Worm (Caenorhabditis elegans) whole organism, young adult: Measurements from ENCODE around the gene cyp-13A4.

Experiments used
- B0019.2 ChIP-seq: fragments of 200-800 bp; sonication (Bioruptor generic); conservative IDR thresholded peaks from 2 replicates; pipeline ENCODE4 v1.3.6; 2022; ENCODE audit warnings: missing genetic modification reagents, missing genetic modification characterization, missing compliant biosample characterization
- D2030.7 ChIP-seq: fragments of 200-800 bp; sonication (Bioruptor generic); IDR thresholded peaks from 2 replicates; pipeline ENCODE4 v1.3.6; 2022; ENCODE audit warnings: missing genetic modification reagents, missing genetic modification characterization, missing compliant biosample characterization
- F23B12.7 ChIP-seq: sonication (generic microtip); optimal IDR thresholded peaks from 2 replicates; lab custom pipeline; 2017; ENCODE audit warnings: missing genetic modification characterization, mild to moderate bottlenecking, missing compliant biosample characterization, antibody characterized with exemption, moderate library complexity; ENCODE audit not compliant: insufficient read depth
- F49E8.2 ChIP-seq: sonication (generic microtip); optimal IDR thresholded peaks from 3 replicates; lab custom pipeline; 2017; ENCODE audit warnings: missing genetic modification characterization, mild to moderate bottlenecking, missing compliant biosample characterization, antibody characterized with exemption, moderate library complexity; ENCODE audit not compliant: insufficient read depth
- F55B11.4 ChIP-seq: sonication (generic microtip); optimal IDR thresholded peaks from 2 replicates; lab custom pipeline; 2016; ENCODE audit warnings: missing compliant biosample characterization, missing genetic modification characterization, borderline replicate concordance; ENCODE audit not compliant: insufficient read depth
- F57C9.4 ChIP-seq: sonication (generic microtip); optimal IDR thresholded peaks from 2 replicates; lab custom pipeline; 2017; ENCODE audit warnings: mild to moderate bottlenecking, missing genetic modification characterization, missing compliant biosample characterization
- T26A5.8 ChIP-seq: sonication (generic microtip); optimal IDR thresholded peaks from 2 replicates; lab custom pipeline; 2016; ENCODE audit warnings: missing genetic modification characterization, missing compliant biosample characterization
- Y53G8AR.9 ChIP-seq: fragments of 200-800 bp; sonication (Bioruptor generic); conservative IDR thresholded peaks from 2 replicates; pipeline ENCODE4 v1.3.6; 2022; ENCODE audit warnings: missing genetic modification reagents, missing genetic modification characterization, missing compliant biosample characterization
- Y79H2A.3 ChIP-seq: fragments of 200-800 bp; sonication (Bioruptor generic); conservative IDR thresholded peaks from 2 replicates; pipeline ENCODE4 v1.3.6; 2022; ENCODE audit warnings: missing genetic modification reagents, missing genetic modification characterization, missing compliant biosample characterization
- Y95B8A.8 ChIP-seq: fragments of 200-800 bp; sonication (Bioruptor generic); IDR thresholded peaks from 2 replicates; pipeline ENCODE4 v1.3.6; 2022; ENCODE audit warnings: missing genetic modification reagents, missing genetic modification characterization, missing compliant biosample characterization
- aptf-3 ChIP-seq: fragments of 200-800 bp; sonication (Bioruptor generic); IDR thresholded peaks from 2 replicates; pipeline ENCODE4 v1.3.6; 2022; ENCODE audit warnings: missing genetic modification characterization, missing compliant biosample characterization
- atf-7 ChIP-seq: sonication (generic microtip); optimal IDR thresholded peaks from 2 replicates; lab custom pipeline; 2017; ENCODE audit warnings: mild to moderate bottlenecking, missing genetic modification characterization, missing compliant biosample characterization
- attf-5 ChIP-seq: fragments of 200-800 bp; sonication (Bioruptor generic); optimal IDR thresholded peaks from 2 replicates; lab custom pipeline; 2018; ENCODE audit warnings: mild to moderate bottlenecking, missing genetic modification characterization, missing compliant biosample characterization
- attf-6 ChIP-seq: fragments of 200-800 bp; sonication (Bioruptor generic); IDR thresholded peaks from 2 replicates; pipeline ENCODE4 v1.3.6; 2022; ENCODE audit warnings: missing genetic modification reagents, missing genetic modification characterization, missing compliant biosample characterization
- bed-1 ChIP-seq: fragments of 200-800 bp; sonication (Bioruptor generic); IDR thresholded peaks from 2 replicates; pipeline ENCODE4 v1.3.6; 2022; ENCODE audit warnings: missing genetic modification reagents, missing genetic modification characterization, missing compliant biosample characterization
- ceh-100 ChIP-seq: fragments of 200-800 bp; sonication (Bioruptor generic); IDR thresholded peaks from 2 replicates; pipeline ENCODE4 v1.3.6; 2022; ENCODE audit warnings: missing genetic modification reagents, missing genetic modification characterization, missing compliant biosample characterization
- ceh-27 ChIP-seq: fragments of 200-800 bp; sonication (Bioruptor generic); optimal IDR thresholded peaks from 2 replicates; lab custom pipeline; 2018; ENCODE audit warnings: mild to moderate bottlenecking, missing genetic modification characterization, moderate library complexity, missing compliant biosample characterization
- ceh-40 ChIP-seq: fragments of 200-800 bp; sonication (Bioruptor generic); IDR thresholded peaks from 2 replicates; pipeline ENCODE4 v1.3.6; 2022; ENCODE audit warnings: missing genetic modification characterization, missing compliant biosample characterization
- ceh-58 ChIP-seq: fragments of 200-800 bp; sonication (Bioruptor generic); IDR thresholded peaks from 2 replicates; pipeline ENCODE4 v1.3.6; 2022; ENCODE audit warnings: missing genetic modification characterization, missing compliant biosample characterization
- ceh-91 ChIP-seq: fragments of 200-800 bp; sonication (Bioruptor generic); IDR thresholded peaks from 2 replicates; pipeline ENCODE4 v1.3.6; 2022; ENCODE audit warnings: missing genetic modification reagents, missing genetic modification characterization, missing compliant biosample characterization
- chd-7 ChIP-seq: sonication (generic microtip); optimal IDR thresholded peaks from 2 replicates; lab custom pipeline; 2016; ENCODE audit warnings: mild to moderate bottlenecking, missing genetic modification characterization, moderate library complexity, missing compliant biosample characterization
- dox-1 ChIP-seq: fragments of 200-800 bp; sonication (Bioruptor generic); IDR thresholded peaks from 2 replicates; pipeline ENCODE4 v1.3.6; 2022; ENCODE audit warnings: missing genetic modification reagents, missing genetic modification characterization, missing compliant biosample characterization
- dpl-1 ChIP-seq: fragments of 150-350 bp; optimal IDR thresholded peaks from 2 replicates; lab custom pipeline; 2014; ENCODE audit warnings: missing biosample characterization, missing genetic modification reagents, missing genetic modification characterization
- efl-1 ChIP-seq: fragments of 150-350 bp; optimal IDR thresholded peaks from 2 replicates; lab custom pipeline; 2014; ENCODE audit warnings: missing biosample characterization, missing genetic modification reagents, missing genetic modification characterization
- ekl-4 ChIP-seq: fragments of 200-800 bp; sonication (Bioruptor generic); IDR thresholded peaks from 2 replicates; pipeline ENCODE4 v1.3.6; 2022; ENCODE audit warnings: missing genetic modification reagents, missing genetic modification characterization, missing compliant biosample characterization
- hmg-1.2 ChIP-seq: fragments of 200-800 bp; sonication (Bioruptor generic); IDR thresholded peaks from 2 replicates; pipeline ENCODE4 v1.3.6; 2022; ENCODE audit warnings: missing genetic modification reagents, missing genetic modification characterization, missing compliant biosample characterization
- hmg-20 ChIP-seq: fragments of 200-800 bp; sonication (Bioruptor generic); IDR thresholded peaks from 2 replicates; pipeline ENCODE4 v1.3.6; 2022; ENCODE audit warnings: missing genetic modification reagents, missing genetic modification characterization, missing compliant biosample characterization
- hsf-1 ChIP-seq: fragments of 200-800 bp; sonication (Bioruptor generic); IDR thresholded peaks from 2 replicates; pipeline ENCODE4 v1.3.6; 2022; ENCODE audit warnings: missing genetic modification reagents, missing genetic modification characterization, missing compliant biosample characterization
- let-526 ChIP-seq: fragments of 200-800 bp; sonication (Bioruptor generic); IDR thresholded peaks from 2 replicates; pipeline ENCODE4 v1.3.6; 2022; ENCODE audit warnings: missing genetic modification reagents, missing genetic modification characterization, missing compliant biosample characterization
- madf-8 ChIP-seq: fragments of 200-800 bp; sonication (Bioruptor generic); conservative IDR thresholded peaks from 2 replicates; pipeline ENCODE4 v1.3.6; 2022; ENCODE audit warnings: missing genetic modification reagents, missing genetic modification characterization, missing compliant biosample characterization
- mes-4 ChIP-seq: sonication (generic microtip); optimal IDR thresholded peaks from 2 replicates; lab custom pipeline; 2016; ENCODE audit warnings: missing genotype, missing genetic modification characterization, missing compliant biosample characterization
- nfya-2 ChIP-seq: fragments of 200-800 bp; sonication (Bioruptor generic); IDR thresholded peaks from 2 replicates; pipeline ENCODE4 v1.3.6; 2022; ENCODE audit warnings: missing genetic modification reagents, missing genetic modification characterization, missing compliant biosample characterization
- nhr-120 ChIP-seq: fragments of 200-800 bp; sonication (Bioruptor generic); IDR thresholded peaks from 2 replicates; pipeline ENCODE4 v1.3.6; 2022; ENCODE audit warnings: missing genetic modification characterization, missing compliant biosample characterization
- nhr-80 ChIP-seq: sonication (generic microtip); optimal IDR thresholded peaks from 2 replicates; lab custom pipeline; 2016; ENCODE audit warnings: missing genetic modification characterization, missing compliant biosample characterization
- pha-4 ChIP-seq: fragments of 150-350 bp; sonication (generic microtip); optimal IDR thresholded peaks from 2 replicates; lab custom pipeline; 2014; ENCODE audit warnings: missing biosample characterization, missing genetic modification reagents, missing genetic modification characterization
- rpc-1 ChIP-seq, 2 experiments: fragments of 150-350 bp in 1 of 2; sonication (generic microtip) in 1 of 2; optimal IDR thresholded peaks; 2 replicates each; lab custom pipeline; 2014 to 2018; ENCODE audit warnings: missing biosample characterization in 1 of 2, missing genetic modification characterization in 1 of 2, missing genetic modification reagents in 1 of 2, missing genotype in 1 of 2
- sea-2 ChIP-seq: fragments of 200-800 bp; sonication (Bioruptor generic); IDR thresholded peaks from 2 replicates; pipeline ENCODE4 v1.3.6; 2022; ENCODE audit warnings: missing genetic modification characterization, missing compliant biosample characterization
- snpc-3.4 ChIP-seq: sonication (generic microtip); optimal IDR thresholded peaks from 2 replicates; lab custom pipeline; 2017; ENCODE audit warnings: missing genetic modification characterization, mild to moderate bottlenecking, missing compliant biosample characterization, antibody characterized with exemption, moderate library complexity, missing genotype, missing genetic modification reagents
- snpc-4 ChIP-seq, 5 experiments: fragments of 150-350 bp in 1 of 5; sonication (generic microtip) in 4 of 5; optimal IDR thresholded peaks; 2 replicates each; lab custom pipeline; 2014 to 2018; ENCODE audit warnings: missing genetic modification characterization in 5 of 5, missing biosample characterization in 3 of 5, antibody characterized with exemption in 2 of 5, mild to moderate bottlenecking in 2 of 5, missing compliant biosample characterization in 2 of 5, missing genotype in 2 of 5, moderate library complexity in 2 of 5, missing genetic modification reagents in 1 of 5
- somi-1 ChIP-seq: fragments of 200-800 bp; sonication (Bioruptor generic); optimal IDR thresholded peaks from 2 replicates; lab custom pipeline; 2018; ENCODE audit warnings: mild to moderate bottlenecking, missing genetic modification characterization, missing compliant biosample characterization
- tbp1 ChIP-seq: fragments of 200-800 bp; sonication (Bioruptor generic); optimal IDR thresholded peaks from 2 replicates; lab custom pipeline; 2018; ENCODE audit warnings: mild to moderate bottlenecking, missing genetic modification characterization, missing compliant biosample characterization
- unc-130 ChIP-seq: sonication (generic microtip); optimal IDR thresholded peaks from 2 replicates; lab custom pipeline; 2016; ENCODE audit warnings: missing genetic modification reagents, missing genetic modification characterization, missing compliant biosample characterization
- unc-62 ChIP-seq: fragments of 150-350 bp; optimal IDR thresholded peaks from 2 replicates; lab custom pipeline; 2014; ENCODE audit warnings: missing biosample characterization, missing genetic modification reagents, missing genetic modification characterization
- xnd-1 ChIP-seq: sonication (generic microtip); optimal IDR thresholded peaks from 2 replicates; lab custom pipeline; 2016; ENCODE audit warnings: missing genotype, missing genetic modification reagents, missing genetic modification characterization, missing compliant biosample characterization
- zfh-2 ChIP-seq: fragments of 200-800 bp; sonication (Bioruptor generic); conservative IDR thresholded peaks from 2 replicates; pipeline ENCODE4 v1.3.6; 2022; ENCODE audit warnings: missing genetic modification reagents, missing genetic modification characterization, missing compliant biosample characterization
- zim-3 ChIP-seq: sonication (generic microtip); optimal IDR thresholded peaks from 2 replicates; lab custom pipeline; 2017; ENCODE audit warnings: mild to moderate bottlenecking, missing genetic modification characterization, moderate library complexity, missing compliant biosample characterization
- ztf-26 ChIP-seq: sonication (generic microtip); optimal IDR thresholded peaks from 2 replicates; lab custom pipeline; 2017; ENCODE audit warnings: missing genetic modification characterization, missing compliant biosample characterization

Gene cyp-13A4

ce11 chrII:9774653-9775052 lies 22.9 kb downstream of the cyp-13A4 start:
- TF ChIP-seq F57C9.4 (tag; lab: Kevin White, UChicago) (no peak), attf-6 (GFP tag; lab: Robert Waterston, UW) (peak; percentile 38; the same call in 1 of the 2 replicates), madf-8 (GFP tag; lab: Robert Waterston, UW) (no peak), pha-4 (no peak), zfh-2 (GFP tag; lab: Robert Waterston, UW) (no peak), snpc-4 (GFP tag; optimal IDR thresholded peaks at IDR 0.05; lab: Kevin White, UChicago) (peak; percentile 74), snpc-4 (tag; optimal IDR thresholded peaks at IDR 0.05; lab: Kevin White, UChicago) (peak in 3 of 4 experiments; percentile 10 to 78 (median 74)), bed-1 (peak; percentile 80; the same call in 1 of the 2 replicates), nhr-80 (tag; lab: Kevin White, UChicago) (peak; percentile 63), atf-7 (tag; lab: Kevin White, UChicago) (peak; percentile 50), unc-130 (GFP tag; lab: Kevin White, UChicago) (peak; percentile 55), nfya-2 (0 out of 2 replicates have a peak, but pooled peaks have one; percentile 77), dpl-1 (GFP tag; lab: Kevin White, UChicago) (no peak), hsf-1 (GFP tag; lab: Robert Waterston, UW) (peak; percentile 48; the same call in 1 of the 2 replicates), B0019.2 (GFP tag; lab: Robert Waterston, UW) (no peak), let-526 (GFP tag; lab: Robert Waterston, UW) (no peak), attf-5 (peak; percentile 56), ceh-100 (GFP tag; lab: Robert Waterston, UW) (no peak; the same call in 1 of the 2 replicates), ekl-4 (GFP tag; lab: Robert Waterston, UW) (peak; percentile 56; the same call in 1 of the 2 replicates), hmg-1.2 (GFP tag; lab: Robert Waterston, UW) (peak; percentile 70), ceh-27 (GFP tag; lab: Kevin White, UChicago) (peak; percentile 78), somi-1 (GFP tag; lab: Kevin White, UChicago) (no peak), zim-3 (tag; lab: Kevin White, UChicago) (peak; percentile 75), ztf-26 (peak; percentile 64), mes-4 (tag; lab: Kevin White, UChicago) (peak; percentile 39), ceh-91 (GFP tag; lab: Robert Waterston, UW) (0 out of 2 replicates have a peak, but pooled peaks have one; percentile 33), F49E8.2 (tag; lab: Kevin White, UChicago) (peak; percentile 20), Y53G8AR.9 (GFP tag; lab: Robert Waterston, UW) (0 out of 2 replicates have a peak, but pooled peaks have one; percentile 36), F55B11.4 (tag; lab: Kevin White, UChicago) (no peak), ceh-58 (GFP tag; lab: Robert Waterston, UW) (no peak), xnd-1 (tag; lab: Kevin White, UChicago) (peak; percentile 15), aptf-3 (GFP tag; lab: Robert Waterston, UW) (0 out of 2 replicates have a peak, but pooled peaks have one; percentile 19), ceh-40 (GFP tag; lab: Robert Waterston, UW) (0 out of 2 replicates have a peak, but pooled peaks have one; percentile 60), nhr-120 (GFP tag; lab: Robert Waterston, UW) (no peak), chd-7 (peak; percentile 67), tbp1 (GFP tag; lab: Kevin White, UChicago) (peak; percentile 97), F23B12.7 (tag; lab: Kevin White, UChicago) (peak; percentile 79), sea-2 (0 out of 2 replicates have a peak, but pooled peaks have one; percentile 54), unc-62 (no peak), Y79H2A.3 (peak; percentile 78), efl-1 (GFP tag; lab: Kevin White, UChicago) (no peak), T26A5.8 (tag; lab: Kevin White, UChicago) (no peak), hmg-20 (GFP tag; lab: Robert Waterston, UW) (no peak), rpc-1 (optimal IDR thresholded peaks at IDR 0.05; lab: Kevin White, UChicago) (peak; percentile 95), rpc-1 (tag; optimal IDR thresholded peaks at IDR 0.05; lab: Kevin White, UChicago) (peak; percentile 91), D2030.7 (GFP tag; lab: Robert Waterston, UW) (peak; percentile 68; the same call in 1 of the 2 replicates), snpc-3.4 (tag; lab: Kevin White, UChicago) (peak; percentile 77), dox-1 (GFP tag; lab: Robert Waterston, UW) (no peak; the same call in 1 of the 2 replicates), Y95B8A.8 (peak; percentile 58; the same call in 1 of the 2 replicates)
